Worm (Caenorhabditis elegans) whole organism, young adult: ENCODE measurements around the gene F49E11.2.

ENCODE experiments used
- B0261.1 ChIP-seq: sonication (generic microtip); optimal IDR thresholded peaks from 2 replicates; lab custom pipeline; 2016; ENCODE audit warnings: mild to moderate bottlenecking, missing genetic modification characterization, moderate library complexity, missing compliant biosample characterization
- B0336.3 ChIP-seq: fragments of 200-800 bp; sonication (Bioruptor generic); IDR thresholded peaks from 2 replicates; pipeline ENCODE4 v1.3.6; 2022; ENCODE audit warnings: missing genetic modification characterization, missing compliant biosample characterization
- F22D6.2 ChIP-seq: sonication (generic microtip); optimal IDR thresholded peaks from 2 replicates; lab custom pipeline; 2016; ENCODE audit warnings: mild to moderate bottlenecking, missing genetic modification characterization, missing compliant biosample characterization
- F23B12.7 ChIP-seq: sonication (generic microtip); optimal IDR thresholded peaks from 2 replicates; lab custom pipeline; 2017; ENCODE audit warnings: missing genetic modification characterization, mild to moderate bottlenecking, missing compliant biosample characterization, antibody characterized with exemption, moderate library complexity; ENCODE audit not compliant: insufficient read depth
- F33H1.4 ChIP-seq: fragments of 200-800 bp; sonication (Bioruptor generic); IDR thresholded peaks from 2 replicates; pipeline ENCODE4 v1.3.6; 2022; ENCODE audit warnings: missing genetic modification reagents, missing genetic modification characterization, missing compliant biosample characterization
- F39B2.1 ChIP-seq: fragments of 200-800 bp; sonication (Bioruptor generic); IDR thresholded peaks from 2 replicates; pipeline ENCODE4 v1.3.6; 2022; ENCODE audit warnings: missing genetic modification reagents, missing genetic modification characterization, missing compliant biosample characterization
- K11D2.4 ChIP-seq: fragments of 200-800 bp; sonication (Bioruptor generic); IDR thresholded peaks from 2 replicates; pipeline ENCODE4 v1.3.6; 2022; ENCODE audit warnings: missing genetic modification reagents, missing genetic modification characterization, missing compliant biosample characterization
- Y53G8AR.9 ChIP-seq: fragments of 200-800 bp; sonication (Bioruptor generic); conservative IDR thresholded peaks from 2 replicates; pipeline ENCODE4 v1.3.6; 2022; ENCODE audit warnings: missing genetic modification reagents, missing genetic modification characterization, missing compliant biosample characterization
- Y56A3A.18 ChIP-seq: fragments of 200-800 bp; sonication (Bioruptor generic); IDR thresholded peaks from 2 replicates; pipeline ENCODE4 v1.3.6; 2022; ENCODE audit warnings: missing genetic modification reagents, missing genetic modification characterization, missing compliant biosample characterization
- Y67H2A.10 ChIP-seq: fragments of 200-800 bp; sonication (Bioruptor generic); conservative IDR thresholded peaks from 2 replicates; pipeline ENCODE4 v1.3.6; 2022; ENCODE audit warnings: missing genetic modification reagents, missing genetic modification characterization, missing compliant biosample characterization
- Y95B8A.8 ChIP-seq: fragments of 200-800 bp; sonication (Bioruptor generic); IDR thresholded peaks from 2 replicates; pipeline ENCODE4 v1.3.6; 2022; ENCODE audit warnings: missing genetic modification reagents, missing genetic modification characterization, missing compliant biosample characterization
- aptf-2 ChIP-seq: fragments of 200-800 bp; sonication (Bioruptor generic); conservative IDR thresholded peaks from 2 replicates; pipeline ENCODE4 v1.3.6; 2022; ENCODE audit warnings: missing genetic modification reagents, missing genetic modification characterization, missing compliant biosample characterization
- bed-2 ChIP-seq: fragments of 200-800 bp; sonication (Bioruptor generic); IDR thresholded peaks from 2 replicates; pipeline ENCODE4 v1.3.6; 2022; ENCODE audit warnings: missing genetic modification reagents, missing genetic modification characterization, missing compliant biosample characterization
- cebp-2 ChIP-seq: fragments of 200-800 bp; sonication (Bioruptor generic); IDR thresholded peaks from 2 replicates; pipeline ENCODE4 v1.3.6; 2022; ENCODE audit warnings: missing genetic modification characterization, missing compliant biosample characterization
- ceh-40 ChIP-seq: fragments of 200-800 bp; sonication (Bioruptor generic); IDR thresholded peaks from 2 replicates; pipeline ENCODE4 v1.3.6; 2022; ENCODE audit warnings: missing genetic modification characterization, missing compliant biosample characterization
- ceh-58 ChIP-seq: fragments of 200-800 bp; sonication (Bioruptor generic); IDR thresholded peaks from 2 replicates; pipeline ENCODE4 v1.3.6; 2022; ENCODE audit warnings: missing genetic modification characterization, missing compliant biosample characterization
- ceh-79 ChIP-seq: sonication (generic microtip); optimal IDR thresholded peaks from 2 replicates; lab custom pipeline; 2017; ENCODE audit warnings: mild to moderate bottlenecking, missing genetic modification characterization, missing compliant biosample characterization
- chd-7 ChIP-seq: sonication (generic microtip); optimal IDR thresholded peaks from 2 replicates; lab custom pipeline; 2016; ENCODE audit warnings: mild to moderate bottlenecking, missing genetic modification characterization, moderate library complexity, missing compliant biosample characterization
- die-1 ChIP-seq: sonication (generic microtip); optimal IDR thresholded peaks from 2 replicates; lab custom pipeline; 2016; ENCODE audit warnings: missing genotype, mild to moderate bottlenecking, missing genetic modification characterization, missing compliant biosample characterization
- dox-1 ChIP-seq: fragments of 200-800 bp; sonication (Bioruptor generic); IDR thresholded peaks from 2 replicates; pipeline ENCODE4 v1.3.6; 2022; ENCODE audit warnings: missing genetic modification reagents, missing genetic modification characterization, missing compliant biosample characterization
- dpl-1 ChIP-seq: fragments of 150-350 bp; optimal IDR thresholded peaks from 2 replicates; lab custom pipeline; 2014; ENCODE audit warnings: missing biosample characterization, missing genetic modification reagents, missing genetic modification characterization
- efl-1 ChIP-seq: fragments of 150-350 bp; optimal IDR thresholded peaks from 2 replicates; lab custom pipeline; 2014; ENCODE audit warnings: missing biosample characterization, missing genetic modification reagents, missing genetic modification characterization
- egl-44 ChIP-seq: fragments of 200-800 bp; sonication (Bioruptor generic); IDR thresholded peaks from 2 replicates; pipeline ENCODE4 v1.3.6; 2022; ENCODE audit warnings: missing genetic modification reagents, missing genetic modification characterization, missing compliant biosample characterization
- ekl-4 ChIP-seq: fragments of 200-800 bp; sonication (Bioruptor generic); IDR thresholded peaks from 2 replicates; pipeline ENCODE4 v1.3.6; 2022; ENCODE audit warnings: missing genetic modification reagents, missing genetic modification characterization, missing compliant biosample characterization
- him-1 ChIP-seq: sonication (generic microtip); optimal IDR thresholded peaks from 2 replicates; lab custom pipeline; 2016; ENCODE audit warnings: missing genotype, missing genetic modification reagents, missing genetic modification characterization, missing compliant biosample characterization
- lsy-27 ChIP-seq: sonication (generic microtip); optimal IDR thresholded peaks from 2 replicates; lab custom pipeline; 2017; ENCODE audit warnings: missing genetic modification characterization, mild to moderate bottlenecking, missing compliant biosample characterization, antibody characterized with exemption, missing genotype, borderline replicate concordance; ENCODE audit not compliant: insufficient read depth
- madf-6 ChIP-seq: fragments of 200-800 bp; sonication (Bioruptor generic); IDR thresholded peaks from 2 replicates; pipeline ENCODE4 v1.3.6; 2022; ENCODE audit warnings: missing genetic modification reagents, missing genetic modification characterization, missing compliant biosample characterization
- nfya-2 ChIP-seq: fragments of 200-800 bp; sonication (Bioruptor generic); IDR thresholded peaks from 2 replicates; pipeline ENCODE4 v1.3.6; 2022; ENCODE audit warnings: missing genetic modification reagents, missing genetic modification characterization, missing compliant biosample characterization
- nfyb-1 ChIP-seq: fragments of 200-800 bp; sonication (Bioruptor generic); IDR thresholded peaks from 2 replicates; pipeline ENCODE4 v1.3.6; 2022; ENCODE audit warnings: missing genetic modification reagents, missing genetic modification characterization, missing compliant biosample characterization
- nhr-179 ChIP-seq: sonication (generic microtip); optimal IDR thresholded peaks from 2 replicates; lab custom pipeline; 2016; ENCODE audit warnings: mild to moderate bottlenecking, missing genetic modification characterization, missing compliant biosample characterization
- nhr-80 ChIP-seq: sonication (generic microtip); optimal IDR thresholded peaks from 2 replicates; lab custom pipeline; 2016; ENCODE audit warnings: missing genetic modification characterization, missing compliant biosample characterization
- pha-4 ChIP-seq: fragments of 150-350 bp; sonication (generic microtip); optimal IDR thresholded peaks from 2 replicates; lab custom pipeline; 2014; ENCODE audit warnings: missing biosample characterization, missing genetic modification reagents, missing genetic modification characterization
- rec-8 ChIP-seq, 2 experiments: sonication (generic microtip); optimal IDR thresholded peaks; 2 replicates each; lab custom pipeline; 2016; ENCODE audit warnings: mild to moderate bottlenecking in 2 of 2, missing genetic modification characterization in 2 of 2, missing genetic modification reagents in 2 of 2, missing genotype in 2 of 2, missing biosample characterization in 1 of 2, missing compliant biosample characterization in 1 of 2, moderate library complexity in 1 of 2
- repo-1 ChIP-seq: sonication (generic microtip); optimal IDR thresholded peaks from 2 replicates; lab custom pipeline; 2017; ENCODE audit warnings: mild to moderate bottlenecking, missing genetic modification characterization, missing compliant biosample characterization
- snpc-1.1 ChIP-seq: sonication (generic microtip); optimal IDR thresholded peaks from 2 replicates; lab custom pipeline; 2017; ENCODE audit warnings: missing genetic modification characterization, mild to moderate bottlenecking, missing compliant biosample characterization, antibody characterized with exemption, moderate library complexity, missing genotype, missing genetic modification reagents; ENCODE audit not compliant: insufficient read depth
- snpc-1.3 ChIP-seq: sonication (generic microtip); optimal IDR thresholded peaks from 2 replicates; lab custom pipeline; 2017; ENCODE audit warnings: missing genetic modification characterization, mild to moderate bottlenecking, missing compliant biosample characterization, antibody characterized with exemption, moderate library complexity, missing genotype, missing genetic modification reagents; ENCODE audit not compliant: insufficient read depth
- tbp1 ChIP-seq: fragments of 200-800 bp; sonication (Bioruptor generic); optimal IDR thresholded peaks from 2 replicates; lab custom pipeline; 2018; ENCODE audit warnings: mild to moderate bottlenecking, missing genetic modification characterization, missing compliant biosample characterization
- tbx-9 ChIP-seq: sonication (generic microtip); optimal IDR thresholded peaks from 2 replicates; lab custom pipeline; 2016; ENCODE audit warnings: borderline replicate concordance, missing genetic modification characterization, inconsistent platforms, missing compliant biosample characterization
- tlf-1 ChIP-seq: fragments of 200-800 bp; sonication (Bioruptor generic); optimal IDR thresholded peaks from 2 replicates; lab custom pipeline; 2018; ENCODE audit warnings: mild to moderate bottlenecking, missing genetic modification characterization, missing compliant biosample characterization
- unc-130 ChIP-seq: sonication (generic microtip); optimal IDR thresholded peaks from 2 replicates; lab custom pipeline; 2016; ENCODE audit warnings: missing genetic modification reagents, missing genetic modification characterization, missing compliant biosample characterization
- zfh-2 ChIP-seq: fragments of 200-800 bp; sonication (Bioruptor generic); conservative IDR thresholded peaks from 2 replicates; pipeline ENCODE4 v1.3.6; 2022; ENCODE audit warnings: missing genetic modification reagents, missing genetic modification characterization, missing compliant biosample characterization
- ztf-26 ChIP-seq: sonication (generic microtip); optimal IDR thresholded peaks from 2 replicates; lab custom pipeline; 2017; ENCODE audit warnings: missing genetic modification characterization, missing compliant biosample characterization
- ztf-28 ChIP-seq: fragments of 200-800 bp; sonication (Bioruptor generic); IDR thresholded peaks from 2 replicates; pipeline ENCODE4 v1.3.6; 2022; ENCODE audit warnings: missing genetic modification reagents, missing genetic modification characterization, missing compliant biosample characterization

Gene F49E11.2

DNA sequence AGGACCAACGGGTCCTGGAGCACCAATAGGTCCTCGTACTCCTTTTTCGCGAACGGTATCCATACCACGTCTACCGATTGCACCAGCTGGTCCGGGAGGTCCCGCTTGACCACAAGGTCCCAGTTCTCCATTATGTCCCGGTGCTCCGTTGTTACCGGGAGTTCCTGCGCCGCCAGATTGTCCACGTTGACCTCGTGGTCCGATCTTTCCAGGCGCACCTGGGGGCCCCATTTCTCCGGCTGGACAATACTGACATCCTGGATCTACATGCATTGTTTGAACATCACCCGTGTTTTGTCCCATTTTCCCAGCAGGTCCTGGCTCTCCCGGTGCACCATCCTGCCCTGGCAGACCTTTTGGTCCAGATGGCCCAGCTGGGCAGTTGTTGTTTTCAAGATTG is 27.3 kb upstream of the F49E11.2 start:
- TF ChIP-seq tlf-1 (GFP tag; lab: Kevin White, UChicago) = no peak
- TF ChIP-seq zfh-2 = peak; percentile 63
- no peak for TF ChIP-seq tbp1 (GFP tag; lab: Kevin White, UChicago)
- TF ChIP-seq Y56A3A.18 = no peak
- TF ChIP-seq egl-44 = no peak
- TF ChIP-seq Y95B8A.8 (GFP tag; lab: Robert Waterston, UW) = no peak
- TF ChIP-seq nhr-179 (tag; lab: Kevin White, UChicago) = no peak
- TF ChIP-seq Y53G8AR.9 (GFP tag; lab: Robert Waterston, UW) = no peak
- TF ChIP-seq B0261.1 (tag; lab: Kevin White, UChicago) = no peak
- TF ChIP-seq lsy-27 = no peak
- TF ChIP-seq ekl-4 (GFP tag; lab: Robert Waterston, UW) = no peak
- TF ChIP-seq chd-7 = no peak
- TF ChIP-seq B0336.3 (GFP tag; lab: Robert Waterston, UW) = no peak
- TF ChIP-seq cebp-2 (GFP tag; lab: Robert Waterston, UW) = peak; percentile 81; the same call in 1 of the 2 replicates
- TF ChIP-seq tbx-9 (tag; lab: Kevin White, UChicago) = no peak

DNA sequence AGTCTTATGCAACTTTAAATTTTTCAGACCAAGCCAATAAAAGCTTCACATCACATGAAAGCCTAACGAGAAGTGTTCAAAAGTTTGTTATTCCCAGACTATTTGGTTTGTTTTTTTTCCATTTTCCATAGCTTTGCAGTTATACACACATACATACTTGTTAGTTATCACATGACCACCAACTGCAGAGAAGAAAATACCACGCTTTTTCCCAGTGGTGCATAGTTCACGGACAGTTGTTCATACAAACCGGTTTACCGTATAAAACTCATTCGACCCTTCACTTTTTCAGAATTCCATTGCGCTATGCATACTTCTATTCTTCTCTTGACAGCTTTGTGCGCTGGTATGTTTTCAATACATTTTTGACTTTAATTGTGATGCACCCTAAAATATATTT is 24.9 kb upstream of the F49E11.2 start, which contains the start of gene scl-5:
Gene scl-5, plus strand, starts transcription at position 301 of the 400 bp plus-strand sequence.
- TF ChIP-seq Y53G8AR.9 (GFP tag; lab: Robert Waterston, UW) = no peak
- TF ChIP-seq aptf-2 (GFP tag; lab: Robert Waterston, UW) = no peak
- no peak for TF ChIP-seq bed-2 (GFP tag; lab: Robert Waterston, UW)
- TF ChIP-seq rec-8 (tag; optimal IDR thresholded peaks at IDR 0.05; lab: Kevin White, UChicago) = no peak
- no peak for TF ChIP-seq ztf-28 (GFP tag; lab: Robert Waterston, UW)
- no peak for TF ChIP-seq repo-1 (tag; lab: Kevin White, UChicago)
- no peak for TF ChIP-seq nhr-80 (tag; lab: Kevin White, UChicago)
- TF ChIP-seq madf-6 = no peak
- no peak for TF ChIP-seq efl-1 (GFP tag; lab: Kevin White, UChicago)
- no peak for TF ChIP-seq F22D6.2 (tag; lab: Kevin White, UChicago)
- no peak for TF ChIP-seq lsy-27

ce11 chrIV:13059284-13059683 is 20.5 kb upstream of the F49E11.2 start, which contains the start of gene scl-3:
Gene scl-3 (plus strand): TSS chrIV:13059584.
- TF ChIP-seq F23B12.7 (tag; lab: Kevin White, UChicago) (no peak), dox-1 (GFP tag; lab: Robert Waterston, UW) (no peak), zfh-2 (no peak), ekl-4 (GFP tag; lab: Robert Waterston, UW) (no peak), snpc-1.1 (no peak), B0261.1 (tag; lab: Kevin White, UChicago) (no peak), him-1 (no peak), ceh-58 (GFP tag; lab: Robert Waterston, UW) (no peak), Y53G8AR.9 (GFP tag; lab: Robert Waterston, UW) (no peak), die-1 (tag; lab: Kevin White, UChicago) (no peak), K11D2.4 (GFP tag; lab: Robert Waterston, UW) (no peak), Y67H2A.10 (GFP tag; lab: Robert Waterston, UW) (no peak), ceh-79 (tag; lab: Kevin White, UChicago) (no peak), nfya-2 (GFP tag; lab: Robert Waterston, UW) (no peak)

- TF ChIP-seq nhr-80 (tag; lab: Kevin White, UChicago) (peak; percentile 80), dox-1 (GFP tag; lab: Robert Waterston, UW) (peak; percentile 15; the same call in 1 of the 2 replicates), ekl-4 (GFP tag; lab: Robert Waterston, UW) (no peak), snpc-1.3 (tag; lab: Kevin White, UChicago) (no peak), nfyb-1 (GFP tag; lab: Robert Waterston, UW) (no peak), ztf-26 (no peak), ceh-58 (GFP tag; lab: Robert Waterston, UW) (no peak), dpl-1 (no peak), F39B2.1 (GFP tag; lab: Robert Waterston, UW) (no peak), F33H1.4 (GFP tag; lab: Robert Waterston, UW) (no peak), pha-4 (tag; lab: Kevin White, UChicago) (peak; percentile 74), ceh-40 (no peak), unc-130 (GFP tag; lab: Kevin White, UChicago) (no peak)
Measured at ce11 chrIV:13057418-13057817, 18.6 kb upstream of the F49E11.2 start, which contains the start of gene scl-2. Gene scl-2 (plus strand): TSS chrIV:13057710.
